Fruit fly (Drosophila melanogaster): Measurements from ENCODE around the gene ATPsynE.
A peak's percentile ranks its signal among the peaks of the same experiment; 100 is the strongest.

DNA sequence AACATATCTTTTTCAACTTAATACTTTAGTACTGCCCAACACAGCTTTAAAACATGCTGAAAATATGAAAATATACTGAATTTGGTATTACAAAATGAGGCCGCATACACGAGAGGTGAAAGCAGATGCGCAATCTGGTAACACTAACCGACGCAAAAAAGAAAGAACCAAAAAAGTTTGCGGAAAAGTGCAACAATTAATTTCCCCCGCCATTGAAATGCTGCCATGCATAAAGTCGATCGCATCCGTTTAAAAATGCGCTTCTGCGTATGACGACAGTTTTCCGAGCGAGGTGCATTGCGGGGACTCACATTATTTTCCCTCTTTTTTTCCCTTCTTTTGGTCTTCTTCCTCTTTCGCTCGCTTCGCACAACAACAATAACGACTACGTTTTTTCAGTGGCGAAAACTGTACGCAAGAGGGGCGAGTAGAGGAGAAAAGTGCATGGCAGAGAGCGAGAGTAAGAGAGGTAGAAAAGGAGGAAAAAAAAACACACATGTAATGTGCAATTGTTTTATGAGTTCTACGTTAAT is 10.8 kb upstream of the ATPsynE start, which contains the start of gene Set8:
- TF ChIP-seq luna (GFP tag; optimal IDR thresholded peaks at IDR 0.05) (no peak), Dad (GFP tag; optimal IDR thresholded peaks at IDR 0.05) (no peak), CG15601 (tag; optimal IDR thresholded peaks at IDR 0.05) (peak; percentile 44), CG11085 (GFP tag; IDR thresholded peaks at IDR 0.05) (no peak), Kr (GFP tag; optimal IDR thresholded peaks at IDR 0.05) (no peak), D (optimal IDR thresholded peaks at IDR 0.05) (no peak), D (GFP tag; optimal IDR thresholded peaks at IDR 0.05) (no peak), run (tag; optimal IDR thresholded peaks at IDR 0.05) (no peak)
